Fruit fly (Drosophila melanogaster): ENCODE data around the gene CG17258.

The CG17258 gene

DNA sequence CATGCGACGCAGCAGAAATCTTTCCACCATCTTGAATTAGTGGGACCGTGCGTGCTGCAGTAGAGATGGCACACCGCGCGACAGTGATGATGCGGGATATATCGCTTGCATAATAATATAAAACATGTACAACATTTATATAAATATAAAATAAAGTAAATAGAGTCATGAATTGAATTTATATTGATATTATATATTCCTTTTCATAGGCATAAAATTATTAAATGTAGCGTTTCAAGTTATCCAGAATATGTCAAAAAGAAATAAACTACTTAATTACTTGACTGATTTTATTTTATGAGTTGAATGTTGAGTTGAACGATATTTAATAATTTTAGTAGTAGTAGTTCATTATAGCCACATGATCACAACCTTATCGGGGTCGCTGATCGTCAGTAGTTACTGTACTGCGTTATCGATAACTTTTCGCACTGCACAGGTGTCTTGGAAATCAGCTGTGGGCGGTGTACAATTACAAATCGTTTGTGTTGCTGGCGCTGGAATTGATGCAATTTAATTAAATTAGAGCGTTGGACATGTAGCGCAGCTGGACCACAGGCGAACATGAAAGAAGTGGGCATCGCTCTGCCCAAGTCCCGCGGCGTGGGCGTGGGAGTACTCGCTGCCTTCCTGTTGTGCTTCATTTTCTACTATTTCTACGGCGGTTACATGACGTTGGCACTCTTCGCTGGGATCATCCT lies 47.3 kb downstream of the CG17258 start, which contains the start of the genes Chd1 and Bem46 (continued):
- peak; percentile 54; the same call in 1 of the 2 replicates for TF ChIP-seq CG11696 (GFP tag; IDR thresholded peaks at IDR 0.05)
- no peak for TF ChIP-seq gsb-n (tag; optimal IDR thresholded peaks at IDR 0.05)
- TF ChIP-seq lola (GFP tag; optimal IDR thresholded peaks at IDR 0.05) = peak in 1 of 3 experiments; percentile 87
- no peak for TF ChIP-seq mld (GFP tag; IDR thresholded peaks at IDR 0.05; ENCODE audit: partially characterized antibody)
- peak; percentile 77 for TF ChIP-seq CG10979 (tag; optimal IDR thresholded peaks at IDR 0.05)
- peak; percentile 86 for TF ChIP-seq CG1233 (GFP tag; optimal IDR thresholded peaks at IDR 0.05)
- peak; percentile 56 for TF ChIP-seq CG3163 (GFP tag; optimal IDR thresholded peaks at IDR 0.05)
- no peak for TF ChIP-seq Vsx1 (GFP tag; optimal IDR thresholded peaks at IDR 0.05)
- peak; percentile 82 for TF ChIP-seq ttk (GFP tag; IDR thresholded peaks at IDR 0.05)
- peak; percentile 94 for TF ChIP-seq sens (GFP tag)
- peak; percentile 86 for TF ChIP-seq CG4730 (GFP tag; IDR thresholded peaks at IDR 0.05)
- no peak for TF ChIP-seq HmgD (GFP tag; optimal IDR thresholded peaks at IDR 0.05)
- peak; percentile 82 for TF ChIP-seq slou (GFP tag; optimal IDR thresholded peaks at IDR 0.05)
- peak; percentile 66 for TF ChIP-seq NFAT (GFP tag; IDR thresholded peaks at IDR 0.05)
- no peak for TF ChIP-seq CG11723 (GFP tag; optimal IDR thresholded peaks at IDR 0.05)
- TF ChIP-seq CG42726 (GFP tag; IDR thresholded peaks at IDR 0.05; ENCODE audit: partially characterized antibody) = no peak
- TF ChIP-seq Dp (GFP tag; optimal IDR thresholded peaks at IDR 0.05) = no peak
- no peak for TF ChIP-seq fd102C (GFP tag; optimal IDR thresholded peaks at IDR 0.05)
- peak; percentile 52 for TF ChIP-seq oc (tag; optimal IDR thresholded peaks at IDR 0.05)
- TF ChIP-seq sr (GFP tag; IDR thresholded peaks at IDR 0.05) = peak; percentile 48; the same call in 2 of the 3 replicates
- peak; percentile 88 for TF ChIP-seq CG18599 (GFP tag; optimal IDR thresholded peaks at IDR 0.05)
- TF ChIP-seq E2f2 (GFP tag; IDR thresholded peaks at IDR 0.05) = peak; percentile 41; the same call in 1 of the 2 replicates
- TF ChIP-seq Oaz (GFP tag; IDR thresholded peaks at IDR 0.05) = peak; percentile 67
- TF ChIP-seq CG14710 (tag; optimal IDR thresholded peaks at IDR 0.05) = peak; percentile 91
- TF ChIP-seq CG32767 (GFP tag; IDR thresholded peaks at IDR 0.05) = peak; percentile 54; the same call in 1 of the 2 replicates
- peak; percentile 56 for TF ChIP-seq NK7.1 (GFP tag; optimal IDR thresholded peaks at IDR 0.05)
- TF ChIP-seq CTCF (GFP tag; optimal IDR thresholded peaks at IDR 0.05) = no peak
- TF ChIP-seq CG14667 (GFP tag; IDR thresholded peaks at IDR 0.05) = peak; percentile 83
- TF ChIP-seq lov (optimal IDR thresholded peaks at IDR 0.05) = no peak
- TF ChIP-seq lov (GFP tag; IDR thresholded peaks at IDR 0.05) = 0 out of 3 replicates have a peak, but pooled peaks have one; percentile 18
- peak; percentile 90 for TF ChIP-seq CG9727 (GFP tag; optimal IDR thresholded peaks at IDR 0.05)
- TF ChIP-seq gcm (GFP tag; optimal IDR thresholded peaks at IDR 0.05) = peak; percentile 82
- no peak for TF ChIP-seq abd-A (tag; optimal IDR thresholded peaks at IDR 0.05)
- peak; percentile 78 for TF ChIP-seq ssp (GFP tag; IDR thresholded peaks at IDR 0.05)
- no peak for TF ChIP-seq D19A (tag; optimal IDR thresholded peaks at IDR 0.05)
- TF ChIP-seq klu (GFP tag; IDR thresholded peaks at IDR 0.05) = peak; percentile 87
- TF ChIP-seq CG2129 (GFP tag; IDR thresholded peaks at IDR 0.05; ENCODE audit: partially characterized antibody) = no peak
- TF ChIP-seq grau (tag; optimal IDR thresholded peaks at IDR 0.05) = peak; percentile 99
- TF ChIP-seq gfzf (GFP tag; optimal IDR thresholded peaks at IDR 0.05) = peak; percentile 38
- TF ChIP-seq CG14965 (GFP tag; optimal IDR thresholded peaks at IDR 0.05; ENCODE audit: borderline replicate concordance) = no peak
- TF ChIP-seq Poxn (GFP tag; IDR thresholded peaks at IDR 0.05) = peak; percentile 44; the same call in 1 of the 2 replicates
- peak in 1 of 2 experiments; percentile 81 for TF ChIP-seq bsh (GFP tag; optimal IDR thresholded peaks at IDR 0.05)
- no peak; the same call in none of the 3 replicates for TF ChIP-seq jigr1 (GFP tag; IDR thresholded peaks at IDR 0.05)
- 0 out of 2 replicates have a peak, but pooled peaks have one; percentile 33 for TF ChIP-seq CG10959 (GFP tag; IDR thresholded peaks at IDR 0.05)
- TF ChIP-seq cato (GFP tag; optimal IDR thresholded peaks at IDR 0.05; ENCODE audit: borderline replicate concordance) = peak; percentile 77
- TF ChIP-seq Drgx (GFP tag; IDR thresholded peaks at IDR 0.05) = peak; percentile 68
- peak; percentile 85 for TF ChIP-seq NfI (GFP tag; optimal IDR thresholded peaks at IDR 0.05)
- TF ChIP-seq esg (GFP tag; conservative IDR thresholded peaks at IDR 0.05) = peak; percentile 87
- TF ChIP-seq CG6765 (GFP tag; optimal IDR thresholded peaks at IDR 0.05) = peak; percentile 54
